Worm (Caenorhabditis elegans): ENCODE data around the gene W04H10.6.

The W04H10.6 gene

DNA sequence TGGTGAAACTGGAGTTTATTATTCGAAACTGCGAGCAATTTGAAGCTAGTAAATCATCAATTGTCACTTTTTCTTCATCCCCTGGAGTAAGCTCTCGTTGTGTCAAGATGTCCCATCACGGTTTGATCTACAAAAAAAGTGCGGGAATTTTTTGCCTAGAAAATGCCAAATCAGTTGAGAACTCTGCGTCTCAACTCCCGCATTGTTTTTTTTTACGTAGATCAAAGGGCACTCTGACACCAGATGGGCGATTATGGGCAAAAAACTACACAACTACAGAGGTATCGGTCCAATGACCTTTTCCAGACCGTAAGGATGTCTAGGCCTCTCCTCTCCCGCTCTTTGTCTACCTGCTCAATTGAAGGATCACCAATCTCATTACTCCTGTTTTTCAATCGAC lies 20.7 kb downstream of the W04H10.6 start, which contains the start of gene fbxb-34:
Gene fbxb-34 (plus strand): TSS at position 301 of the 400 bp plus-strand sequence.
- no peak for TF ChIP-seq nhr-90 (tag; optimal IDR thresholded peaks at IDR 0.05)
- no peak for TF ChIP-seq lin-40 (tag; optimal IDR thresholded peaks at IDR 0.05)
- TF ChIP-seq tlf-1 (GFP tag; optimal IDR thresholded peaks at IDR 0.05): no peak
- TF ChIP-seq lin-35 (GFP tag; optimal IDR thresholded peaks at IDR 0.05): no peak
- no peak for TF ChIP-seq repo-1 (tag; optimal IDR thresholded peaks at IDR 0.05)
- no peak for TF ChIP-seq Y67H2A.10 (GFP tag; conservative IDR thresholded peaks at IDR 0.05)
- TF ChIP-seq pbrm-1 (GFP tag; IDR thresholded peaks at IDR 0.05): no peak
- no peak for TF ChIP-seq ceh-58 (GFP tag; IDR thresholded peaks at IDR 0.05)

DNA sequence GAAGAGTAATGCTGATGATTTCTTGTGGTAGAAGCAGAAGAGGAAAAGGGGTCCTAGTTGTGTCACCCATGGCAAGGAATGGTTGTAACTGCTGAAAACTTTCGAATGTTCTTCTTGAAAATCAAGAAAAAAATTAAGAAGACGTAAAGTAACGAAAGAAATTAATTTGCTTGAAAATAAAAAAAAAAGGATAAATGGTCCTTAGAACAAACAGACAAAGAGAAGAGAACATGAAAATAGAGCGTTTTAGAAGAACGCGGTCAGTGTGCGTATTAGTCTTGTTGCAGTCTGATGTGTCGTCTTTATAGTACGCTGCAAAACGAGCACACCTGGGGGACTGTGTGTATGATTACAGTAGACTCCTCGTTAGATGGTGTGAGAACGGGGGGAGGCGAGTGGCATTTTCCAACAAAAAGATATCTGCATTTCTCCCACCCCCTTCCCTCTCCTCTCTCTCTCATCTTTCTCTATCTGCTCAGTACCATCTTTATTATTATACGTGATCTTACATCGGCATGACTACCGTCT lies 23.9 kb downstream of the W04H10.6 start, which contains the start of the genes W08F4.12 and W08F4.13:
Gene W08F4.12 (minus strand): TSS at position 101 of the 528 bp plus-strand sequence.
Gene W08F4.13 (plus strand): TSS at position 478 of the 528 bp plus-strand sequence.
- TF ChIP-seq gei-17 (GFP tag; optimal IDR thresholded peaks at IDR 0.05) (no peak), efl-1 (GFP tag; optimal IDR thresholded peaks at IDR 0.05) (no peak), lin-54 (GFP tag; optimal IDR thresholded peaks at IDR 0.05) (no peak), lsy-27 (tag; optimal IDR thresholded peaks at IDR 0.05; ENCODE audit: borderline replicate concordance, insufficient read depth) (no peak), B0336.3 (GFP tag; IDR thresholded peaks at IDR 0.05) (no peak), K12H6.12 (tag; optimal IDR thresholded peaks at IDR 0.05) (no peak), F57A8.1 (GFP tag; optimal IDR thresholded peaks at IDR 0.05) (no peak), nfya-2 (GFP tag; IDR thresholded peaks at IDR 0.05) (no peak), ceh-79 (tag; optimal IDR thresholded peaks at IDR 0.05) (no peak), B0035.1 (tag; optimal IDR thresholded peaks at IDR 0.05) (no peak), Y53G8AR.9 (GFP tag; conservative IDR thresholded peaks at IDR 0.05) (no peak), madf-10 (tag; optimal IDR thresholded peaks at IDR 0.05) (no peak), hlh-26 (GFP tag; conservative IDR thresholded peaks at IDR 0.05) (no peak), xnd-1 (tag; optimal IDR thresholded peaks at IDR 0.05) (no peak), lin-26 (GFP tag; IDR thresholded peaks at IDR 0.05) (no peak)

DNA sequence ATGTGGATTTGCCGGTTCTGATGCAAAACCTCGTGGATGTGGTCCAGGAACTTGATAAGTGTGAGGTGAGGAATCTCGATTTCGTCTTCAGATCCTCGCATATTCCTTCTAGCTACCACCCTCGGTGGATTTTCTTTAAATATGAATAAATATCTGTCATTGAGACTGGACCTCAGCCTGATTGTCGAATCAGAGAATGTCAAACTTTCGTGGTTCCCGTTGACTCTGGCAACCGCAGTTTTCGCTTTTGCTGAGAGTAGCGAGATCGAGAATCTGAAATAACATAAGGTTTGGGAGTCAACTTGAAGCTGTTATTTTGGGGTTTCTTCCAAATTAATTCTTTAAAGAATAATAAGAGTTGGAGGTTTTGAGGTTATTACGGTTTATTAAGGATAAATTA lies 25.6 kb downstream of the W04H10.6 start, which contains the start of gene fbxb-14:
Gene fbxb-14 (minus strand): TSS at position 101 of the 400 bp plus-strand sequence.
- TF ChIP-seq aptf-3 (GFP tag; IDR thresholded peaks at IDR 0.05): no peak
- no peak for TF ChIP-seq T07F8.4 (tag; optimal IDR thresholded peaks at IDR 0.05)
- no peak for TF ChIP-seq ztf-28 (GFP tag; IDR thresholded peaks at IDR 0.05)
- no peak for TF ChIP-seq hrde-1 (tag; optimal IDR thresholded peaks at IDR 0.05; ENCODE audit: borderline replicate concordance)
- TF ChIP-seq dpff-1 (tag; optimal IDR thresholded peaks at IDR 0.05): no peak
- no peak for TF ChIP-seq cebp-2 (GFP tag; IDR thresholded peaks at IDR 0.05)
- no peak for TF ChIP-seq ccch-3 (GFP tag; optimal IDR thresholded peaks at IDR 0.05)
- no peak for TF ChIP-seq repo-1 (tag; optimal IDR thresholded peaks at IDR 0.05)
- TF ChIP-seq hmg-20 (GFP tag; IDR thresholded peaks at IDR 0.05): no peak
- TF ChIP-seq F23B12.7 (tag; optimal IDR thresholded peaks at IDR 0.05; ENCODE audit: insufficient read depth): no peak
- TF ChIP-seq gei-17 (GFP tag; optimal IDR thresholded peaks at IDR 0.05): no peak
- TF ChIP-seq ceh-91 (GFP tag; IDR thresholded peaks at IDR 0.05): no peak
- no peak for TF ChIP-seq tlf-1 (GFP tag; optimal IDR thresholded peaks at IDR 0.05)
- no peak for TF ChIP-seq F55B11.4 (tag; optimal IDR thresholded peaks at IDR 0.05; ENCODE audit: borderline replicate concordance, insufficient read depth)
- TF ChIP-seq ztf-6 (GFP tag; IDR thresholded peaks at IDR 0.05): no peak
- no peak for TF ChIP-seq madf-8 (GFP tag; conservative IDR thresholded peaks at IDR 0.05)
- no peak for TF ChIP-seq lsl-1 (GFP tag; optimal IDR thresholded peaks at IDR 0.05)
- no peak for TF ChIP-seq madf-10 (tag; optimal IDR thresholded peaks at IDR 0.05)
- no peak for TF ChIP-seq C17E4.6 (GFP tag; IDR thresholded peaks at IDR 0.05)
- TF ChIP-seq tbx-9 (tag; optimal IDR thresholded peaks at IDR 0.05; ENCODE audit: borderline replicate concordance): no peak
